Fruit fly (Drosophila melanogaster) whole organism, embryonic: ENCODE measurements around the gene nudE.

ENCODE experiments used
- Adf1 ChIP-seq: fragments of 200-800 bp; sonication (Bioruptor generic); IDR thresholded peaks from 2 replicates; pipeline ENCODE4 v1.3.6; 2022; ENCODE audit warnings: missing biosample characterization, missing genetic modification characterization
- CG10209 ChIP-seq: fragments of 200-800 bp; sonication (Bioruptor generic); optimal IDR thresholded peaks from 3 replicates; lab custom pipeline; 2017; ENCODE audit warnings: missing biosample characterization, mild to moderate bottlenecking, missing genetic modification characterization, missing genetic modification reagents
- CG10274 ChIP-seq: fragments of 200-800 bp; sonication (Bioruptor generic); optimal IDR thresholded peaks from 3 replicates; lab custom pipeline; 2017; ENCODE audit warnings: missing biosample characterization, mild to moderate bottlenecking, missing genetic modification characterization
- CG11695 ChIP-seq: fragments of 200-800 bp; sonication (Bioruptor generic); IDR thresholded peaks from 3 replicates; pipeline ENCODE4 v1.3.6; 2022; ENCODE audit warnings: missing biosample characterization, missing genetic modification characterization
- CG12155 ChIP-seq: fragments of 200-800 bp; sonication (Bioruptor generic); optimal IDR thresholded peaks from 3 replicates; lab custom pipeline; 2016; ENCODE audit warnings: missing biosample characterization, missing genetic modification characterization
- CG13424 ChIP-seq: fragments of 200-800 bp; sonication (Bioruptor generic); optimal IDR thresholded peaks from 2 replicates; lab custom pipeline; 2019; ENCODE audit warnings: missing biosample characterization, mild to moderate bottlenecking, missing genetic modification characterization, moderate library complexity
- CG13775 ChIP-seq: fragments of 200-800 bp; sonication (Bioruptor generic); optimal IDR thresholded peaks from 3 replicates; lab custom pipeline; 2017; ENCODE audit warnings: missing biosample characterization, mild to moderate bottlenecking, missing genetic modification characterization
- CG14050 ChIP-seq: fragments of 200-800 bp; sonication (Bioruptor generic); IDR thresholded peaks from 3 replicates; pipeline ENCODE4 v1.3.6; 2022; ENCODE audit warnings: missing biosample characterization, missing genetic modification characterization
- CG17186 ChIP-seq: fragments of 200-800 bp; sonication (Bioruptor generic); optimal IDR thresholded peaks from 3 replicates; lab custom pipeline; 2017; ENCODE audit warnings: missing biosample characterization, missing genetic modification reagents, missing genetic modification characterization
- CG17385 ChIP-seq: fragments of 200-800 bp; sonication (Bioruptor generic); optimal IDR thresholded peaks from 3 replicates; lab custom pipeline; 2018; ENCODE audit warnings: missing biosample characterization, mild to moderate bottlenecking, missing genetic modification characterization
- CG18764 ChIP-seq: fragments of 200-800 bp; sonication (Bioruptor generic); optimal IDR thresholded peaks from 3 replicates; lab custom pipeline; 2016; ENCODE audit warnings: missing biosample characterization, missing genetic modification characterization
- CG2712 ChIP-seq: fragments of 200-800 bp; optimal IDR thresholded peaks from 3 replicates; lab custom pipeline; 2019; ENCODE audit warnings: missing biosample characterization, mild to moderate bottlenecking, missing genetic modification characterization, moderate library complexity
- CG3407 ChIP-seq: fragments of 200-800 bp; sonication (Bioruptor generic); optimal IDR thresholded peaks from 2 replicates; lab custom pipeline; 2018; ENCODE audit warnings: missing biosample characterization, mild to moderate bottlenecking, missing genetic modification characterization
- CG3838 ChIP-seq: fragments of 200-800 bp; sonication (Bioruptor generic); optimal IDR thresholded peaks from 3 replicates; lab custom pipeline; 2016; ENCODE audit warnings: missing biosample characterization, missing genetic modification characterization
- CG3847 ChIP-seq: fragments of 200-800 bp; sonication (Bioruptor generic); IDR thresholded peaks from 2 replicates; pipeline ENCODE4 v1.3.6; 2022; ENCODE audit warnings: missing biosample characterization, missing genetic modification characterization
- CG4282 ChIP-seq: fragments of 200-800 bp; sonication (Bioruptor generic); optimal IDR thresholded peaks from 2 replicates; lab custom pipeline; 2016; ENCODE audit warnings: missing biosample characterization, missing genetic modification characterization
- CG4360 ChIP-seq: fragments of 200-800 bp; sonication (Bioruptor generic); IDR thresholded peaks from 2 replicates; pipeline ENCODE4 v1.3.6; 2022; ENCODE audit warnings: missing biosample characterization, missing genetic modification characterization
- CG43689 ChIP-seq: fragments of 200-800 bp; sonication (Bioruptor generic); IDR thresholded peaks from 2 replicates; pipeline ENCODE4 v1.3.6; 2022; ENCODE audit warnings: missing biosample characterization, missing genetic modification characterization
- CG4404 ChIP-seq: fragments of 200-800 bp; sonication (Bioruptor generic); IDR thresholded peaks from 2 replicates; pipeline ENCODE4 v1.3.6; 2022; ENCODE audit warnings: missing biosample characterization, missing genetic modification characterization
- CG6175 ChIP-seq: fragments of 200-800 bp; sonication (Bioruptor generic); IDR thresholded peaks from 3 replicates; pipeline ENCODE4 v1.3.6; 2022; ENCODE audit warnings: missing biosample characterization, missing genetic modification characterization
- CG6689 ChIP-seq: fragments of 200-800 bp; sonication (Bioruptor generic); IDR thresholded peaks from 2 replicates; pipeline ENCODE4 v1.3.6; 2022; ENCODE audit warnings: missing biosample characterization, missing genetic modification characterization
- CG7963 ChIP-seq: fragments of 200-800 bp; sonication (Bioruptor generic); IDR thresholded peaks from 3 replicates; pipeline ENCODE4 v1.3.6; 2022; ENCODE audit warnings: missing biosample characterization, missing genetic modification characterization; ENCODE audit not compliant: partially characterized antibody
- CG8765 ChIP-seq: fragments of 200-800 bp; sonication (Bioruptor generic); IDR thresholded peaks from 2 replicates; pipeline ENCODE4 v1.3.6; 2022; ENCODE audit warnings: missing biosample characterization, missing genetic modification characterization
- Dek ChIP-seq: fragments of 200-800 bp; sonication (Bioruptor generic); optimal IDR thresholded peaks from 3 replicates; lab custom pipeline; 2019; ENCODE audit warnings: missing biosample characterization, mild to moderate bottlenecking, missing genetic modification characterization, moderate library complexity
- Drgx ChIP-seq: fragments of 200-800 bp; sonication (Bioruptor generic); IDR thresholded peaks from 2 replicates; pipeline ENCODE4 v1.3.6; 2022; ENCODE audit warnings: missing biosample characterization, missing genetic modification characterization
- Eip74EF ChIP-seq, 2 experiments: fragments of 200-800 bp in 1 of 2; fragments of >200 bp in 1 of 2; sonication (Bioruptor generic) in 1 of 2; optimal IDR thresholded peaks; 2 replicates each; lab custom pipeline; 2017 to 2019; ENCODE audit warnings: missing biosample characterization in 2 of 2, missing genetic modification characterization in 2 of 2, mild to moderate bottlenecking in 1 of 2, moderate library complexity in 1 of 2
- Fer1 ChIP-seq: fragments of 200-800 bp; sonication (Bioruptor generic); optimal IDR thresholded peaks from 2 replicates; lab custom pipeline; 2017; ENCODE audit warnings: missing biosample characterization, mild to moderate bottlenecking, missing genetic modification characterization
- HmgD ChIP-seq: fragments of 200-800 bp; sonication (Bioruptor generic); optimal IDR thresholded peaks from 3 replicates; lab custom pipeline; 2016; ENCODE audit warnings: missing biosample characterization, missing genetic modification characterization
- Hr39 ChIP-seq: fragments of >200 bp; optimal IDR thresholded peaks from 2 replicates; lab custom pipeline; 2017
- MESR4 ChIP-seq: fragments of 200-800 bp; sonication (Bioruptor generic); optimal IDR thresholded peaks from 2 replicates; lab custom pipeline; 2018; ENCODE audit warnings: missing biosample characterization, mild to moderate bottlenecking, missing genetic modification characterization, moderate library complexity
- Mad ChIP-seq: fragments of 200-800 bp; sonication (Bioruptor generic); optimal IDR thresholded peaks from 2 replicates; lab custom pipeline; 2016; ENCODE audit warnings: missing biosample characterization, missing genetic modification characterization
- Nf-YA ChIP-seq: fragments of 200-800 bp; sonication (Bioruptor generic); IDR thresholded peaks from 2 replicates; pipeline ENCODE4 v1.3.6; 2022; ENCODE audit warnings: missing biosample characterization, missing genetic modification characterization
- Nf-YC ChIP-seq: fragments of 200-800 bp; optimal IDR thresholded peaks from 3 replicates; lab custom pipeline; 2019; ENCODE audit warnings: missing biosample characterization, mild to moderate bottlenecking, missing genetic modification characterization, moderate library complexity
- Rx ChIP-seq: fragments of 200-800 bp; sonication (Bioruptor generic); IDR thresholded peaks from 2 replicates; pipeline ENCODE4 v1.3.6; 2022; ENCODE audit warnings: missing biosample characterization, missing genetic modification characterization
- Tbp ChIP-seq: fragments of >200 bp; optimal IDR thresholded peaks from 2 replicates; lab custom pipeline; 2018; ENCODE audit warnings: missing biosample characterization, missing genetic modification characterization
- bigmax ChIP-seq: fragments of 200-800 bp; sonication (Bioruptor generic); optimal IDR thresholded peaks from 2 replicates; lab custom pipeline; 2018; ENCODE audit warnings: missing biosample characterization, mild to moderate bottlenecking, missing genetic modification characterization
- br ChIP-seq: fragments of >200 bp; optimal IDR thresholded peaks from 2 replicates; lab custom pipeline; 2017
- cas ChIP-seq: fragments of 200-800 bp; sonication (Bioruptor generic); IDR thresholded peaks from 2 replicates; pipeline ENCODE4 v1.3.6; 2022; ENCODE audit warnings: missing biosample characterization, missing genetic modification characterization
- dan ChIP-seq: fragments of 200-800 bp; sonication (Bioruptor generic); IDR thresholded peaks from 2 replicates; pipeline ENCODE4 v1.3.6; 2022; ENCODE audit warnings: missing biosample characterization, missing genetic modification characterization
- dati ChIP-seq: fragments of 200-800 bp; sonication (Bioruptor generic); IDR thresholded peaks from 2 replicates; pipeline ENCODE4 v1.3.6; 2022; ENCODE audit warnings: missing biosample characterization, missing genetic modification characterization
- dimm ChIP-seq: fragments of 200-800 bp; sonication (Bioruptor generic); IDR thresholded peaks from 2 replicates; pipeline ENCODE4 v1.3.6; 2022; ENCODE audit warnings: missing biosample characterization, missing genetic modification characterization
- disco-r ChIP-seq: fragments of 200-800 bp; sonication (Bioruptor generic); optimal IDR thresholded peaks from 2 replicates; lab custom pipeline; 2016; ENCODE audit warnings: missing biosample characterization, missing genetic modification characterization
- dm ChIP-seq: fragments of 200-800 bp; sonication (Bioruptor generic); optimal IDR thresholded peaks from 3 replicates; lab custom pipeline; 2016; ENCODE audit warnings: missing biosample characterization, missing genetic modification characterization
- emc ChIP-seq: fragments of 200-800 bp; sonication (Bioruptor generic); optimal IDR thresholded peaks from 2 replicates; lab custom pipeline; 2016; ENCODE audit warnings: missing biosample characterization, missing genetic modification characterization
- fd102C ChIP-seq: fragments of 200-800 bp; sonication (Bioruptor generic); optimal IDR thresholded peaks from 2 replicates; lab custom pipeline; 2018; ENCODE audit warnings: missing biosample characterization, mild to moderate bottlenecking, missing genetic modification characterization, moderate library complexity
- grau ChIP-seq: fragments of 200-800 bp; optimal IDR thresholded peaks from 3 replicates; lab custom pipeline; 2019; ENCODE audit warnings: missing biosample characterization, mild to moderate bottlenecking, missing genetic modification characterization, moderate library complexity
- ham ChIP-seq: fragments of 200-800 bp; sonication (Bioruptor generic); IDR thresholded peaks from 2 replicates; pipeline ENCODE4 v1.3.6; 2022; ENCODE audit warnings: missing biosample characterization, missing genetic modification characterization
- sens-2 ChIP-seq: fragments of 200-800 bp; sonication (Bioruptor generic); IDR thresholded peaks from 2 replicates; pipeline ENCODE4 v1.3.6; 2022; ENCODE audit warnings: missing biosample characterization, missing genetic modification characterization
- sima ChIP-seq: fragments of 200-800 bp; sonication (Bioruptor generic); optimal IDR thresholded peaks from 2 replicates; lab custom pipeline; 2016; ENCODE audit warnings: missing biosample characterization, missing genetic modification characterization
- sqz ChIP-seq: fragments of 200-800 bp; sonication (Bioruptor generic); optimal IDR thresholded peaks from 3 replicates; lab custom pipeline; 2018; ENCODE audit warnings: missing biosample characterization, mild to moderate bottlenecking, missing genetic modification characterization
- sr ChIP-seq: fragments of 200-800 bp; sonication (Bioruptor generic); IDR thresholded peaks from 3 replicates; pipeline ENCODE4 v1.3.6; 2022; ENCODE audit warnings: missing biosample characterization, missing genetic modification characterization
- stc ChIP-seq: fragments of 200-800 bp; sonication (Bioruptor generic); IDR thresholded peaks from 2 replicates; pipeline ENCODE4 v1.3.6; 2022; ENCODE audit warnings: missing biosample characterization, missing genetic modification characterization
- tup ChIP-seq: fragments of 200-800 bp; sonication (Bioruptor generic); optimal IDR thresholded peaks from 2 replicates; lab custom pipeline; 2016; ENCODE audit warnings: missing biosample characterization, mild to moderate bottlenecking, missing genetic modification characterization, moderate library complexity

The nudE gene

DNA sequence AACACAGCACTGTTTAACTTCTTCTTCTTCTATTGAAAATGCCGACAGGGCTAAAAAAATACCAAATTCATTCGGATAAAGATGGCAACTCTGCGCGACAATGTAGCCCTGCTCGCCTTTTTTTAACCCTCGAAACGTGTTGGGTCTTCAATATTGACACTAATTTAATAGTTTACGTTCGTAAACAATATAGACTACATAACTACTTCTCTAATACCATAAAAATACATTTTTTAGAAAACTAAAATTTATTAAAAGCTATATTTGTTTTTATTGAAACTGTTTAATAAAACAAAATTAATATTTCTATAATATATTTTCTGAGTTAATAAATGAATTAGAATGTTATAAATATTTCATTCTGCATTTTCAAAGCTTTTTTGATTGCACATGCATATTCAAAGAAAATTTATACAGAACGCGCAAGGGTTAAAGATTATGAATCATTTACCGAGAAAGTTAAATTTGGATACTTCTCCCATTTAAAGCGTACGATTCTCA, 10.4 kb upstream of the nudE start, which contains the start of the genes Taf2 and CalpB (continued):
- no peak for TF ChIP-seq Hr39 (lab: Kevin White, UChicago)
- TF ChIP-seq Dek (tag; lab: Kevin White, UChicago) = peak; percentile 90
- no peak for TF ChIP-seq cas
- peak; percentile 84 for TF ChIP-seq CG18764
- TF ChIP-seq tup (GFP tag; lab: Kevin White, UChicago) = no peak
- 0 out of 3 replicates have a peak, but pooled peaks have one; percentile 40 for TF ChIP-seq CG6175
- TF ChIP-seq CG4360 = no peak
- no peak for TF ChIP-seq CG14050
- TF ChIP-seq CG2712 (tag; lab: Kevin White, UChicago) = peak; percentile 94
- TF ChIP-seq emc (GFP tag; lab: Kevin White, UChicago) = peak; percentile 2
- no peak for TF ChIP-seq CG8765 (GFP tag; lab: Robert Waterston, UW)
- TF ChIP-seq HmgD (GFP tag; lab: Kevin White, UChicago) = peak; percentile 11
- peak; percentile 85 for TF ChIP-seq CG3847 (GFP tag; lab: Robert Waterston, UW)
- peak; percentile 72 for TF ChIP-seq dm
- no peak; the same call in 1 of the 2 replicates for TF ChIP-seq CG43689
- TF ChIP-seq disco-r = no peak
- peak; percentile 86 for TF ChIP-seq stc
- no peak for TF ChIP-seq Eip74EF (GFP tag; optimal IDR thresholded peaks at IDR 0.05; lab: Kevin White, UChicago)
- TF ChIP-seq MESR4 (GFP tag; lab: Kevin White, UChicago) = no peak
- no peak for TF ChIP-seq Tbp (GFP tag; lab: Kevin White, UChicago)
- peak; percentile 34 for TF ChIP-seq CG3838
- TF ChIP-seq dan (GFP tag; lab: Robert Waterston, UW) = no peak
- peak; percentile 68 for TF ChIP-seq CG4404 (GFP tag; lab: Robert Waterston, UW)
- no peak for TF ChIP-seq sens-2 (GFP tag; lab: Robert Waterston, UW)
- peak; percentile 55; the same call in 1 of the 2 replicates for TF ChIP-seq Nf-YA (GFP tag; lab: Robert Waterston, UW)
- TF ChIP-seq CG4282 (GFP tag; lab: Kevin White, UChicago) = peak; percentile 7
- peak; percentile 87 for TF ChIP-seq sqz (GFP tag; lab: Kevin White, UChicago)
- TF ChIP-seq CG10209 (GFP tag; lab: Kevin White, UChicago) = peak; percentile 80
- peak; percentile 84 for TF ChIP-seq CG12155 (GFP tag; lab: Kevin White, UChicago)
- no peak for TF ChIP-seq sima (GFP tag; lab: Kevin White, UChicago)
- TF ChIP-seq Rx = no peak
- TF ChIP-seq br (lab: Kevin White, UChicago) = no peak
- TF ChIP-seq fd102C = no peak
- TF ChIP-seq Nf-YC (tag; lab: Kevin White, UChicago) = no peak
- TF ChIP-seq CG3407 (GFP tag; lab: Kevin White, UChicago) = peak; percentile 76
- TF ChIP-seq sr (GFP tag; lab: Robert Waterston, UW) = no peak
- TF ChIP-seq Mad (GFP tag; lab: Kevin White, UChicago) = peak; percentile 43
- TF ChIP-seq Fer1 (GFP tag; lab: Kevin White, UChicago) = no peak
- peak; percentile 91 for TF ChIP-seq CG6689 (GFP tag; lab: Robert Waterston, UW)
- TF ChIP-seq CG10274 (GFP tag; lab: Kevin White, UChicago) = no peak
- no peak for TF ChIP-seq CG7963 (GFP tag; lab: Robert Waterston, UW)
- TF ChIP-seq grau (tag; lab: Kevin White, UChicago) = peak; percentile 91
- TF ChIP-seq ham (GFP tag; lab: Robert Waterston, UW) = no peak
- TF ChIP-seq CG17186 (GFP tag; lab: Kevin White, UChicago) = no peak
- TF ChIP-seq CG17385 (GFP tag; lab: Kevin White, UChicago) = peak; percentile 97
- peak; percentile 88 for TF ChIP-seq CG11695 (GFP tag; lab: Robert Waterston, UW)
- TF ChIP-seq dimm (GFP tag; lab: Robert Waterston, UW) = peak; percentile 44; the same call in 1 of the 2 replicates
- TF ChIP-seq dati = no peak
- TF ChIP-seq Adf1 = no peak
- peak; percentile 90 for TF ChIP-seq CG13424 (tag; lab: Kevin White, UChicago)
- TF ChIP-seq Drgx = peak; percentile 84
- no peak for TF ChIP-seq bigmax (GFP tag; lab: Kevin White, UChicago)
- TF ChIP-seq CG13775 = peak; percentile 85
